Worm (Caenorhabditis elegans) whole organism, L2 larva: ENCODE results near the gene ZK218.5.

Source experiments
- blmp-1 ChIP-seq: sonication (generic microtip); optimal IDR thresholded peaks from 2 replicates; lab custom pipeline; 2017; ENCODE audit warnings: missing genetic modification characterization, mild to moderate bottlenecking, missing compliant biosample characterization, antibody characterized with exemption, moderate library complexity; ENCODE audit not compliant: insufficient read depth
- ceh-82 ChIP-seq: fragments of 150-350 bp; optimal IDR thresholded peaks from 2 replicates; lab custom pipeline; 2014; ENCODE audit warnings: missing biosample characterization, missing genetic modification characterization
- egl-27 ChIP-seq: sonication (generic microtip); optimal IDR thresholded peaks from 3 replicates; lab custom pipeline; 2017; ENCODE audit warnings: missing biosample characterization, missing genetic modification reagents, missing genetic modification characterization
- nhr-6 ChIP-seq: fragments of 150-350 bp; optimal IDR thresholded peaks from 2 replicates; lab custom pipeline; 2014; ENCODE audit warnings: missing biosample characterization, missing genetic modification characterization
- skn-1 ChIP-seq: sonication (generic microtip); optimal IDR thresholded peaks from 2 replicates; lab custom pipeline; 2017; ENCODE audit warnings: missing biosample characterization, missing genetic modification characterization
- snpc-4 ChIP-seq: fragments of 150-350 bp; optimal IDR thresholded peaks from 2 replicates; lab custom pipeline; 2014; ENCODE audit warnings: missing biosample characterization, missing genetic modification characterization
- unc-39 ChIP-seq: fragments of 150-350 bp; optimal IDR thresholded peaks from 2 replicates; lab custom pipeline; 2014; ENCODE audit warnings: missing biosample characterization, missing genetic modification characterization
- unc-62 ChIP-seq: fragments of 150-350 bp; optimal IDR thresholded peaks from 2 replicates; lab custom pipeline; 2014; ENCODE audit warnings: missing biosample characterization, missing genetic modification reagents, missing genetic modification characterization
- zag-1 ChIP-seq: fragments of 150-350 bp; optimal IDR thresholded peaks from 2 replicates; lab custom pipeline; 2014; ENCODE audit warnings: missing biosample characterization, missing genetic modification characterization

ce11 chrV:17089342-17089741 is 11.6 kb upstream of the ZK218.5 start, which contains the start of gene T05E12.6:
- TF ChIP-seq unc-62 (GFP tag; lab: Kevin White, UChicago) (no peak), skn-1 (tag; lab: Kevin White, UChicago) (no peak), blmp-1 (no peak), unc-39 (tag; lab: Kevin White, UChicago) (no peak), zag-1 (tag; lab: Kevin White, UChicago) (no peak), nhr-6 (tag; lab: Kevin White, UChicago) (no peak), snpc-4 (no peak), egl-27 (tag; lab: Kevin White, UChicago) (no peak), ceh-82 (tag; lab: Kevin White, UChicago) (no peak)
